Worm (Caenorhabditis elegans) whole organism, mixed stage, embryonic: ENCODE data around the gene Y49F6A.12.
A peak's percentile ranks its signal among the peaks of the same experiment; 100 is the strongest.

ENCODE experiments used
- M03D4.4 ChIP-seq: sonication (generic microtip); optimal IDR thresholded peaks from 2 replicates; lab custom pipeline; 2017; ENCODE audit warnings: mild to moderate bottlenecking, missing genetic modification characterization, missing compliant biosample characterization
- bed-3 ChIP-seq: fragments of 200-800 bp; sonication (Bioruptor generic); optimal IDR thresholded peaks from 3 replicates; lab custom pipeline; 2018; ENCODE audit warnings: mild to moderate bottlenecking, missing genetic modification characterization, moderate library complexity, missing compliant biosample characterization
- blmp-1 ChIP-seq: fragments of 150-350 bp; optimal IDR thresholded peaks from 2 replicates; lab custom pipeline; 2014; ENCODE audit warnings: missing biosample characterization, missing genetic modification characterization
- ceh-43 ChIP-seq: fragments of 200-800 bp; sonication (Bioruptor generic); optimal IDR thresholded peaks from 2 replicates; lab custom pipeline; 2018; ENCODE audit warnings: mild to moderate bottlenecking, missing genetic modification characterization, moderate library complexity, missing compliant biosample characterization
- ceh-83 ChIP-seq: fragments of 200-800 bp; sonication (Bioruptor generic); optimal IDR thresholded peaks from 2 replicates; lab custom pipeline; 2018; ENCODE audit warnings: mild to moderate bottlenecking, missing genetic modification characterization, missing compliant biosample characterization
- ces-1 ChIP-seq: fragments of 150-350 bp; optimal IDR thresholded peaks from 2 replicates; lab custom pipeline; 2014; ENCODE audit warnings: missing biosample characterization, missing genetic modification reagents, missing genetic modification characterization
- cnd-1 ChIP-seq: fragments of 200-800 bp; sonication (Bioruptor generic); optimal IDR thresholded peaks from 2 replicates; lab custom pipeline; 2018; ENCODE audit warnings: mild to moderate bottlenecking, missing genetic modification characterization, missing compliant biosample characterization
- drap-1 ChIP-seq: fragments of 200-800 bp; sonication (Bioruptor generic); optimal IDR thresholded peaks from 3 replicates; lab custom pipeline; 2018; ENCODE audit warnings: mild to moderate bottlenecking, missing genetic modification characterization, missing compliant biosample characterization
- flh-1 ChIP-seq: fragments of 200-800 bp; sonication (Bioruptor generic); optimal IDR thresholded peaks from 2 replicates; lab custom pipeline; 2018; ENCODE audit warnings: mild to moderate bottlenecking, missing genetic modification characterization, moderate library complexity, missing compliant biosample characterization
- ham-2 ChIP-seq: fragments of 200-800 bp; sonication (Bioruptor generic); optimal IDR thresholded peaks from 2 replicates; lab custom pipeline; 2018; ENCODE audit warnings: mild to moderate bottlenecking, missing genetic modification characterization, missing compliant biosample characterization
- hlh-1 ChIP-seq: fragments of 150-350 bp; optimal IDR thresholded peaks from 2 replicates; lab custom pipeline; 2014; ENCODE audit warnings: missing biosample characterization, missing genetic modification reagents, missing genetic modification characterization
- lin-13 ChIP-seq: fragments of 150-350 bp; optimal IDR thresholded peaks from 2 replicates; lab custom pipeline; 2014; ENCODE audit warnings: missing biosample characterization, missing genetic modification characterization
- lin-32 ChIP-seq: fragments of 200-800 bp; sonication (Bioruptor generic); optimal IDR thresholded peaks from 2 replicates; lab custom pipeline; 2018; ENCODE audit warnings: mild to moderate bottlenecking, missing genetic modification characterization, missing compliant biosample characterization
- lsy-2 ChIP-seq: fragments of 150-350 bp; optimal IDR thresholded peaks from 2 replicates; lab custom pipeline; 2014; ENCODE audit warnings: missing biosample characterization, missing genetic modification characterization
- mab-5 ChIP-seq: fragments of 150-350 bp; optimal IDR thresholded peaks from 2 replicates; lab custom pipeline; 2014; ENCODE audit warnings: missing biosample characterization, missing genetic modification characterization
- mep-1 ChIP-seq: fragments of 150-350 bp; optimal IDR thresholded peaks from 2 replicates; lab custom pipeline; 2017; ENCODE audit warnings: missing biosample characterization, missing genetic modification reagents, missing genetic modification characterization, inconsistent platforms
- mls-2 ChIP-seq: sonication (generic microtip); optimal IDR thresholded peaks from 2 replicates; lab custom pipeline; 2016; ENCODE audit warnings: mild to moderate bottlenecking, missing genetic modification characterization, moderate library complexity, missing compliant biosample characterization
- nhr-12 ChIP-seq: fragments of 150-350 bp; optimal IDR thresholded peaks from 2 replicates; lab custom pipeline; 2014; ENCODE audit warnings: missing biosample characterization, missing genetic modification characterization
- nhr-2 ChIP-seq: fragments of 150-350 bp; optimal IDR thresholded peaks from 2 replicates; lab custom pipeline; 2014; ENCODE audit warnings: missing biosample characterization, missing genetic modification characterization
- nhr-237 ChIP-seq: fragments of 150-350 bp; optimal IDR thresholded peaks from 2 replicates; lab custom pipeline; 2014; ENCODE audit warnings: missing biosample characterization, missing genetic modification characterization
- nhr-76 ChIP-seq: sonication (generic microtip); optimal IDR thresholded peaks from 2 replicates; lab custom pipeline; 2017; ENCODE audit warnings: missing biosample characterization, missing genetic modification characterization
- pha-4 ChIP-seq: fragments of 150-350 bp; optimal IDR thresholded peaks from 2 replicates; lab custom pipeline; 2018; ENCODE audit warnings: missing biosample characterization, missing genetic modification reagents, missing genetic modification characterization
- sem-2 ChIP-seq: fragments of 200-800 bp; sonication (Bioruptor generic); optimal IDR thresholded peaks from 2 replicates; lab custom pipeline; 2018; ENCODE audit warnings: mild to moderate bottlenecking, missing genetic modification characterization, missing compliant biosample characterization
- snpc-4 ChIP-seq: fragments of 150-350 bp; optimal IDR thresholded peaks from 2 replicates; lab custom pipeline; 2014; ENCODE audit warnings: missing biosample characterization, missing genetic modification characterization
- sptf-1 ChIP-seq: sonication (generic microtip); optimal IDR thresholded peaks from 2 replicates; lab custom pipeline; 2017; ENCODE audit warnings: mild to moderate bottlenecking, missing genetic modification characterization, moderate library complexity, missing compliant biosample characterization
- tbx-8 ChIP-seq: fragments of 200-800 bp; sonication (Bioruptor generic); optimal IDR thresholded peaks from 2 replicates; lab custom pipeline; 2018; ENCODE audit warnings: mild to moderate bottlenecking, missing genetic modification characterization, moderate library complexity, missing compliant biosample characterization
- unc-120 ChIP-seq: sonication (generic microtip); optimal IDR thresholded peaks from 2 replicates; lab custom pipeline; 2017; ENCODE audit warnings: missing genetic modification characterization, missing compliant biosample characterization; ENCODE audit not compliant: poor library complexity, severe bottlenecking
- unc-39 ChIP-seq: fragments of 150-350 bp; optimal IDR thresholded peaks from 2 replicates; lab custom pipeline; 2014; ENCODE audit warnings: missing biosample characterization, missing genetic modification characterization
- unc-62 ChIP-seq: fragments of 150-350 bp; optimal IDR thresholded peaks from 2 replicates; lab custom pipeline; 2014; ENCODE audit warnings: missing biosample characterization, missing genetic modification reagents, missing genetic modification characterization
- zip-8 ChIP-seq: fragments of 150-350 bp; optimal IDR thresholded peaks from 2 replicates; lab custom pipeline; 2014; ENCODE audit warnings: missing biosample characterization, missing genetic modification characterization
- ztf-11 ChIP-seq: fragments of 150-350 bp; optimal IDR thresholded peaks from 2 replicates; lab custom pipeline; 2014; ENCODE audit warnings: missing biosample characterization, missing genetic modification characterization

The Y49F6A.12 gene

ce11 chrII:3561561-3561960 lies 33.9 kb upstream of the Y49F6A.12 start, which contains the start of gene W10G11.2:
W10G11.2 (minus strand) TSS chrII:3561661.
- TF ChIP-seq cnd-1 (tag; lab: Kevin White, UChicago), result no peak
- no peak for TF ChIP-seq lin-32 (GFP tag; lab: Kevin White, UChicago)
- no peak for TF ChIP-seq nhr-12 (tag; lab: Kevin White, UChicago)
- TF ChIP-seq drap-1 (GFP tag; lab: Kevin White, UChicago), result no peak
- TF ChIP-seq ztf-11 (tag; lab: Kevin White, UChicago), result no peak
- no peak for TF ChIP-seq flh-1 (GFP tag; lab: Kevin White, UChicago)
- TF ChIP-seq unc-39 (tag; lab: Kevin White, UChicago), result no peak
- no peak for TF ChIP-seq zip-8 (tag; lab: Kevin White, UChicago)
- no peak for TF ChIP-seq ceh-43 (GFP tag; lab: Kevin White, UChicago)
- no peak for TF ChIP-seq hlh-1 (tag; lab: Kevin White, UChicago)
- no peak for TF ChIP-seq nhr-76
- no peak for TF ChIP-seq unc-62 (GFP tag; lab: Kevin White, UChicago)
- no peak for TF ChIP-seq M03D4.4 (tag; lab: Kevin White, UChicago)
- TF ChIP-seq blmp-1 (tag; lab: Kevin White, UChicago), result no peak
- TF ChIP-seq mab-5 (tag; lab: Kevin White, UChicago), result no peak
- TF ChIP-seq mls-2, result no peak
- no peak for TF ChIP-seq lsy-2
- TF ChIP-seq ceh-83 (GFP tag; lab: Kevin White, UChicago), result no peak
- TF ChIP-seq mep-1 (tag; lab: Kevin White, UChicago), result no peak

DNA sequence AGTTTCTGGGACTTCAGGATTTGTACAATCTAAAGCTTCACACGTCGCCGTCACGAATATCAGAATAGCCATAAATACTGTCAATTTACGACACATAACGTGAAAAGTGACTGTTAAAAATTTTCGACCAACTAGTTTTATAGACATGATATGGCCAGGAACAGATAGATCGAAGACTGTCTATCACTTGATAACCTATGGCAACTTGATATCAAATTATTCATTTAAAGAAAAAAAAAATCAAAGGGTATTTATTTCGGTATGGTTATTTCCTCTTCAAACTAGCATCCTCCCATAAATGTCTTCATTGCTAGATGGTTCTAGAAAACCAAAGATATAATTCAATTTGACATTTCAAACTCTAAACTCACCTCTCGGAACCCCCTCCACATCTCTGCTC lies 33.0 kb upstream of the Y49F6A.12 start, which contains the start of gene W10G11.3:
W10G11.3 (minus strand) TSS at position 101 of the 400 bp plus-strand sequence.
- TF ChIP-seq bed-3 (GFP tag; lab: Kevin White, UChicago) (no peak), hlh-1 (tag; lab: Kevin White, UChicago) (no peak), nhr-237 (tag; lab: Kevin White, UChicago) (no peak), nhr-76 (no peak), zip-8 (tag; lab: Kevin White, UChicago) (no peak), cnd-1 (tag; lab: Kevin White, UChicago) (no peak), ceh-43 (GFP tag; lab: Kevin White, UChicago) (no peak), mab-5 (tag; lab: Kevin White, UChicago) (no peak), ham-2 (GFP tag; lab: Kevin White, UChicago) (no peak), M03D4.4 (tag; lab: Kevin White, UChicago) (no peak), pha-4 (tag; lab: Kevin White, UChicago) (no peak), snpc-4 (tag; lab: Kevin White, UChicago) (no peak), tbx-8 (no peak), lin-13 (no peak), ces-1 (GFP tag; lab: Kevin White, UChicago) (no peak)

ce11 chrII:3567066-3567465 lies 28.4 kb upstream of the Y49F6A.12 start:
- no peak for TF ChIP-seq unc-62 (GFP tag; lab: Kevin White, UChicago)
- no peak for TF ChIP-seq zip-8 (tag; lab: Kevin White, UChicago)
- no peak for TF ChIP-seq nhr-2 (tag; lab: Kevin White, UChicago)
- TF ChIP-seq ces-1 (GFP tag; lab: Kevin White, UChicago), result no peak
- no peak for TF ChIP-seq flh-1 (GFP tag; lab: Kevin White, UChicago)
- no peak for TF ChIP-seq lin-13
- no peak for TF ChIP-seq bed-3 (GFP tag; lab: Kevin White, UChicago)
- TF ChIP-seq sem-2 (GFP tag; lab: Kevin White, UChicago), result no peak

- TF ChIP-seq sptf-1 (tag; lab: Kevin White, UChicago), result peak; percentile 58
- peak; percentile 59 for TF ChIP-seq sem-2 (GFP tag; lab: Kevin White, UChicago)
- TF ChIP-seq mls-2, result peak; percentile 4
- peak; percentile 68 for TF ChIP-seq M03D4.4 (tag; lab: Kevin White, UChicago)
- peak; percentile 85 for TF ChIP-seq ceh-83 (GFP tag; lab: Kevin White, UChicago)
- TF ChIP-seq bed-3 (GFP tag; lab: Kevin White, UChicago), result peak; percentile 56
- TF ChIP-seq cnd-1 (tag; lab: Kevin White, UChicago), result peak; percentile 72
- TF ChIP-seq lin-13, result peak; percentile 8
- TF ChIP-seq tbx-8, result peak; percentile 18
- TF ChIP-seq drap-1 (GFP tag; lab: Kevin White, UChicago), result peak; percentile 52
- TF ChIP-seq ceh-43 (GFP tag; lab: Kevin White, UChicago), result peak; percentile 39
- peak; percentile 60 for TF ChIP-seq unc-120 (tag; lab: Kevin White, UChicago)
- TF ChIP-seq ham-2 (GFP tag; lab: Kevin White, UChicago), result peak; percentile 41
Observed at ce11 chrII:3567576-3567975, 27.9 kb upstream of the Y49F6A.12 start.
